Worm (Caenorhabditis elegans): Measurements from ENCODE around the gene ceh-79.

DNA sequence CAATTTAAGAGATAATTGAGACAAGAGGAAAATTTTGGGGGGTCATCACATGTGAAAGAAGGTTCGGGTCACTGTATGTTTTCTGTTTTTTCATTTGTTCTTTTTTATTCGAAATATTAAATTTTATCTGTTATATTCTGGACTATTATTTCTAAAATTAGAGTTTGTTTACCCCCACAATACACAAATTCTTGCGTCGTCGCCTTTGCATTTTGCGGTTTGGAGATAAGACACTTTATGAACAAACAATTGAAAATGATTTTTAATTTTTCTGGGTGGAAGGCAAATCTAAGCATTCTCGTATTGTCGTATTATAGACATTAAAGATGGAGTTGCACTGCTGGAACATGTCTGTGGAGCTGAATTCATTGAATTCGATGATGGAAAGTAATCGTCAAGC lies 28.3 kb upstream of the ceh-79 start:
- no peak for TF ChIP-seq zip-4 (GFP tag; optimal IDR thresholded peaks at IDR 0.05)
- no peak for TF ChIP-seq pqm-1 (tag; optimal IDR thresholded peaks at IDR 0.05)
- no peak for TF ChIP-seq swsn-7 (tag; optimal IDR thresholded peaks at IDR 0.05)
- TF ChIP-seq snpc-4 (tag; optimal IDR thresholded peaks at IDR 0.05), result no peak
- TF ChIP-seq ces-1 (GFP tag; optimal IDR thresholded peaks at IDR 0.05), result no peak
- TF ChIP-seq blmp-1 (tag; optimal IDR thresholded peaks at IDR 0.05), result no peak
- TF ChIP-seq ama-1 (optimal IDR thresholded peaks at IDR 0.05), result no peak
- no peak for TF ChIP-seq xbp-1 (tag; optimal IDR thresholded peaks at IDR 0.05)
- no peak for TF ChIP-seq egl-27 (tag; optimal IDR thresholded peaks at IDR 0.05)
- no peak for TF ChIP-seq lin-15B (tag; optimal IDR thresholded peaks at IDR 0.05)
- TF ChIP-seq unc-62 (GFP tag; optimal IDR thresholded peaks at IDR 0.05), result no peak
- no peak for TF ChIP-seq fkh-10 (GFP tag; optimal IDR thresholded peaks at IDR 0.05)
- no peak for TF ChIP-seq lir-3 (tag; optimal IDR thresholded peaks at IDR 0.05; ENCODE audit: poor library complexity)

Measured in whole organism, L1 larva.